Worm (Caenorhabditis elegans) whole organism, early embryonic: Measurements from ENCODE around the gene F23D12.3.

Source experiments
- B0310.2 ChIP-seq: sonication (generic microtip); optimal IDR thresholded peaks from 2 replicates; lab custom pipeline; 2016; ENCODE audit warnings: mild to moderate bottlenecking, missing genetic modification characterization, missing compliant biosample characterization
- F13C5.2 ChIP-seq: sonication (generic microtip); optimal IDR thresholded peaks from 2 replicates; lab custom pipeline; 2017; ENCODE audit warnings: mild to moderate bottlenecking, missing genetic modification characterization, inconsistent platforms, missing compliant biosample characterization
- aly-1 ChIP-seq: sonication (generic microtip); optimal IDR thresholded peaks from 2 replicates; lab custom pipeline; 2016; ENCODE audit warnings: missing genetic modification characterization, missing compliant biosample characterization
- ama-1 ChIP-seq: fragments of 150-350 bp; optimal IDR thresholded peaks from 2 replicates; lab custom pipeline; 2014
- ceh-13 ChIP-seq: fragments of 200-800 bp; sonication (Bioruptor generic); optimal IDR thresholded peaks from 2 replicates; lab custom pipeline; 2018; ENCODE audit warnings: mild to moderate bottlenecking, missing genetic modification characterization, missing compliant biosample characterization
- ceh-36 ChIP-seq: sonication (generic microtip); optimal IDR thresholded peaks from 2 replicates; lab custom pipeline; 2016; ENCODE audit warnings: missing genetic modification characterization, inconsistent platforms, missing compliant biosample characterization
- ets-7 ChIP-seq: sonication (generic microtip); optimal IDR thresholded peaks from 2 replicates; lab custom pipeline; 2016; ENCODE audit warnings: missing genotype, missing genetic modification characterization, missing compliant biosample characterization
- flt-1 ChIP-seq: fragments of 200-800 bp; sonication (Bioruptor generic); IDR thresholded peaks from 2 replicates; pipeline ENCODE4 v1.3.6; 2022; ENCODE audit warnings: missing genetic modification characterization, missing compliant biosample characterization
- hmbx-1 ChIP-seq: sonication (generic microtip); optimal IDR thresholded peaks from 2 replicates; lab custom pipeline; 2016; ENCODE audit warnings: mild to moderate bottlenecking, missing genetic modification characterization, missing compliant biosample characterization
- hmg-4 ChIP-seq: fragments of 200-800 bp; sonication (Bioruptor generic); optimal IDR thresholded peaks from 2 replicates; lab custom pipeline; 2018; ENCODE audit warnings: mild to moderate bottlenecking, missing genetic modification characterization, missing compliant biosample characterization
- hnd-1 ChIP-seq: sonication (generic microtip); optimal IDR thresholded peaks from 2 replicates; lab custom pipeline; 2016; ENCODE audit warnings: missing genetic modification characterization, missing compliant biosample characterization
- pes-1 ChIP-seq: fragments of 200-800 bp; sonication (Bioruptor generic); IDR thresholded peaks from 2 replicates; pipeline ENCODE4 v1.3.6; 2022; ENCODE audit warnings: missing genetic modification reagents, missing genetic modification characterization, missing compliant biosample characterization
- scrt-1 ChIP-seq: fragments of 200-800 bp; sonication (Bioruptor generic); IDR thresholded peaks from 2 replicates; pipeline ENCODE4 v1.3.6; 2022; ENCODE audit warnings: missing genetic modification characterization, missing compliant biosample characterization
- sea-1 ChIP-seq: fragments of 200-800 bp; sonication (Bioruptor generic); conservative IDR thresholded peaks from 2 replicates; pipeline ENCODE4 v1.3.6; 2022; ENCODE audit warnings: missing genetic modification characterization, missing compliant biosample characterization
- tbx-11 ChIP-seq: fragments of 200-800 bp; sonication (Bioruptor generic); IDR thresholded peaks from 2 replicates; pipeline ENCODE4 v1.3.6; 2022; ENCODE audit warnings: missing genetic modification characterization, missing compliant biosample characterization
- tbx-37 ChIP-seq: fragments of 200-800 bp; sonication (Bioruptor generic); conservative IDR thresholded peaks from 2 replicates; pipeline ENCODE4 v1.3.6; 2022; ENCODE audit warnings: missing genetic modification reagents, missing genetic modification characterization, missing compliant biosample characterization
- tra-4 ChIP-seq: sonication (generic microtip); optimal IDR thresholded peaks from 2 replicates; lab custom pipeline; 2017; ENCODE audit warnings: missing genetic modification characterization, missing compliant biosample characterization

The F23D12.3 gene

ce11 chrX:14444701-14445100 is 2.3 kb downstream of the F23D12.3 start, which contains the start of gene F23D12.4:
Gene F23D12.4 (plus strand): TSS chrX:14445001.
- no peak for TF ChIP-seq tbx-11 (GFP tag; lab: Robert Waterston, UW)
- no peak for TF ChIP-seq hmbx-1 (tag; lab: Kevin White, UChicago)
- no peak for TF ChIP-seq ceh-13
- TF ChIP-seq tra-4: no peak
- TF ChIP-seq sea-1: no peak
- TF ChIP-seq aly-1 (tag; lab: Kevin White, UChicago): no peak
- no peak for TF ChIP-seq flt-1 (GFP tag; lab: Robert Waterston, UW)
- TF ChIP-seq B0310.2 (tag; lab: Kevin White, UChicago): no peak
- no peak for TF ChIP-seq F13C5.2 (tag; lab: Kevin White, UChicago)
- no peak for TF ChIP-seq ceh-36 (tag; lab: Kevin White, UChicago)
- no peak for TF ChIP-seq scrt-1
- TF ChIP-seq ama-1 (lab: Kevin White, UChicago): no peak
- TF ChIP-seq hnd-1 (tag; lab: Kevin White, UChicago): no peak

- no peak for TF ChIP-seq tra-4
- no peak for TF ChIP-seq hmbx-1 (tag; lab: Kevin White, UChicago)
- TF ChIP-seq aly-1 (tag; lab: Kevin White, UChicago): no peak
- TF ChIP-seq B0310.2 (tag; lab: Kevin White, UChicago): no peak
Measured at ce11 chrX:14447498-14447897, 5.1 kb downstream of the F23D12.3 start.

- TF ChIP-seq aly-1 (tag; lab: Kevin White, UChicago): no peak
- TF ChIP-seq ceh-36 (tag; lab: Kevin White, UChicago): no peak
- no peak for TF ChIP-seq B0310.2 (tag; lab: Kevin White, UChicago)
- no peak for TF ChIP-seq hmg-4 (GFP tag; lab: Kevin White, UChicago)
- no peak for TF ChIP-seq F13C5.2 (tag; lab: Kevin White, UChicago)
- TF ChIP-seq hmbx-1 (tag; lab: Kevin White, UChicago): no peak
- no peak for TF ChIP-seq tbx-11 (GFP tag; lab: Robert Waterston, UW)
- TF ChIP-seq scrt-1: no peak
- TF ChIP-seq tbx-37: no peak
- no peak for TF ChIP-seq tra-4
- no peak for TF ChIP-seq hnd-1 (tag; lab: Kevin White, UChicago)
- TF ChIP-seq ceh-13: no peak
- no peak for TF ChIP-seq pes-1
- no peak for TF ChIP-seq flt-1 (GFP tag; lab: Robert Waterston, UW)
- TF ChIP-seq ama-1 (lab: Kevin White, UChicago): no peak
Measured at ce11 chrX:14447910-14448309, 5.5 kb downstream of the F23D12.3 start, which contains the start of gene jmjd-3.2. Gene jmjd-3.2 (plus strand): TSS chrX:14448210.

DNA sequence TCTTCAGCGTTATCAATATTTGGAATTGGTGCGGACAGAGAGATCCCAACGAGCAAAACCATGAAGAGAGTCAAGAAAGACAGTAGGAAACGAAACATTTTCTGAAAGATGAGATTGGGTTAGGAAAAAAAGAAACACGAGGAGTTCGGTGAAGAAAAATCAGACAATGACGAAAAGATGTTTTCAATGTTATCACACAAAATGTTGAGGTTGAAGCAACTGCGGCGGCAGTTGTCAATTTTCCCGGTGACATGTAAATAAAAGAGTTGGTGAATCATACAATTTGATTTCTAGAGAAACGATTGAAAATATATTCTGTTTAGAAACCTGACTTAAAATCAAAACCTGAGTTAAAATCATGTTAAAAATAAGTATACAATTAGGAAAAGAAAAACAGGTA is 11.3 kb downstream of the F23D12.3 start, which contains the start of gene F23D12.7:
TSS of gene F23D12.7 (minus strand) at position 101 of the 400 bp plus-strand sequence.
- TF ChIP-seq hmg-4 (GFP tag; lab: Kevin White, UChicago) (no peak), tra-4 (no peak), F13C5.2 (tag; lab: Kevin White, UChicago) (no peak)

- TF ChIP-seq scrt-1 (no peak), ets-7 (tag; lab: Kevin White, UChicago) (no peak), hnd-1 (tag; lab: Kevin White, UChicago) (no peak), pes-1 (no peak), hmbx-1 (tag; lab: Kevin White, UChicago) (no peak), tbx-37 (no peak), aly-1 (tag; lab: Kevin White, UChicago) (no peak), hmg-4 (GFP tag; lab: Kevin White, UChicago) (no peak), F13C5.2 (tag; lab: Kevin White, UChicago) (no peak), ceh-36 (tag; lab: Kevin White, UChicago) (no peak), sea-1 (no peak), flt-1 (GFP tag; lab: Robert Waterston, UW) (no peak), ama-1 (lab: Kevin White, UChicago) (no peak), tra-4 (no peak), tbx-11 (GFP tag; lab: Robert Waterston, UW) (no peak), ceh-13 (no peak), B0310.2 (tag; lab: Kevin White, UChicago) (no peak)
Measured at ce11 chrX:14455419-14455818, 13.0 kb downstream of the F23D12.3 start, which contains the start of gene Y66C5A.1. Gene Y66C5A.1 (minus strand): TSS chrX:14455519.

- TF ChIP-seq hmg-4 (GFP tag; lab: Kevin White, UChicago) (no peak), flt-1 (GFP tag; lab: Robert Waterston, UW) (no peak), aly-1 (tag; lab: Kevin White, UChicago) (no peak), tbx-11 (GFP tag; lab: Robert Waterston, UW) (no peak)
Measured at ce11 chrX:14460412-14460811, 18.0 kb downstream of the F23D12.3 start, which contains the start of gene Y66C5A.2. Gene Y66C5A.2 (plus strand): TSS chrX:14460712.

- TF ChIP-seq ceh-13 (no peak), ama-1 (lab: Kevin White, UChicago) (no peak), ets-7 (tag; lab: Kevin White, UChicago) (no peak)
Measured at ce11 chrX:14464513-14464912, 22.1 kb downstream of the F23D12.3 start, which contains the start of gene M163.7. Gene M163.7 (plus strand): TSS chrX:14464813.

ce11 chrX:14465593-14465992 is 23.2 kb downstream of the F23D12.3 start, which contains the start of gene M163.22:
Gene M163.22 (plus strand): TSS chrX:14465893.
- TF ChIP-seq hmg-4 (GFP tag; lab: Kevin White, UChicago): no peak
- TF ChIP-seq ceh-36 (tag; lab: Kevin White, UChicago): no peak
- TF ChIP-seq ama-1 (lab: Kevin White, UChicago): no peak
- TF ChIP-seq aly-1 (tag; lab: Kevin White, UChicago): no peak
- no peak for TF ChIP-seq sea-1
- no peak for TF ChIP-seq B0310.2 (tag; lab: Kevin White, UChicago)
- no peak for TF ChIP-seq ceh-13
- TF ChIP-seq hmbx-1 (tag; lab: Kevin White, UChicago): no peak
- TF ChIP-seq tra-4: no peak
- no peak for TF ChIP-seq ets-7 (tag; lab: Kevin White, UChicago)
- TF ChIP-seq tbx-37: no peak
- no peak for TF ChIP-seq flt-1 (GFP tag; lab: Robert Waterston, UW)
- TF ChIP-seq pes-1: no peak
- no peak for TF ChIP-seq hnd-1 (tag; lab: Kevin White, UChicago)
- TF ChIP-seq tbx-11 (GFP tag; lab: Robert Waterston, UW): no peak
- TF ChIP-seq scrt-1: no peak
- no peak for TF ChIP-seq F13C5.2 (tag; lab: Kevin White, UChicago)
